Worm (Caenorhabditis elegans) whole organism, late embryonic: ENCODE measurements around the gene C08F1.11.

Source experiments
- F13H6.1 ChIP-seq: sonication (generic microtip); optimal IDR thresholded peaks from 2 replicates; lab custom pipeline; 2016; ENCODE audit warnings: missing genetic modification characterization, missing compliant biosample characterization
- ceh-19 ChIP-seq: fragments of 200-800 bp; sonication (Bioruptor generic); optimal IDR thresholded peaks from 2 replicates; lab custom pipeline; 2018; ENCODE audit warnings: mild to moderate bottlenecking, missing genetic modification characterization, missing compliant biosample characterization
- ceh-24 ChIP-seq: sonication (generic microtip); optimal IDR thresholded peaks from 2 replicates; lab custom pipeline; 2016; ENCODE audit warnings: mild to moderate bottlenecking, missing genetic modification characterization, missing compliant biosample characterization
- ceh-31 ChIP-seq: sonication (generic microtip); optimal IDR thresholded peaks from 2 replicates; lab custom pipeline; 2016; ENCODE audit warnings: missing genetic modification characterization, missing compliant biosample characterization
- ceh-34 ChIP-seq: sonication (generic microtip); optimal IDR thresholded peaks from 2 replicates; lab custom pipeline; 2016; ENCODE audit warnings: mild to moderate bottlenecking, missing genetic modification characterization, missing compliant biosample characterization
- ceh-45 ChIP-seq: fragments of 200-800 bp; sonication (Bioruptor generic); IDR thresholded peaks from 2 replicates; pipeline ENCODE4 v1.3.6; 2022; ENCODE audit warnings: missing genetic modification reagents, missing genetic modification characterization, missing compliant biosample characterization
- ceh-48 ChIP-seq: sonication (generic microtip); optimal IDR thresholded peaks from 2 replicates; lab custom pipeline; 2016; ENCODE audit warnings: missing genetic modification characterization, inconsistent platforms, missing compliant biosample characterization
- hlh-30 ChIP-seq: sonication (generic microtip); optimal IDR thresholded peaks from 2 replicates; lab custom pipeline; 2017; ENCODE audit warnings: antibody characterized with exemption, missing genetic modification characterization, missing compliant biosample characterization; ENCODE audit not compliant: insufficient read depth
- hlh-8 ChIP-seq: sonication (generic microtip); optimal IDR thresholded peaks from 2 replicates; lab custom pipeline; 2016; ENCODE audit warnings: missing genotype, missing genetic modification characterization, missing compliant biosample characterization
- lin-11 ChIP-seq: fragments of 200-800 bp; sonication (Bioruptor generic); optimal IDR thresholded peaks from 2 replicates; lab custom pipeline; 2018; ENCODE audit warnings: mild to moderate bottlenecking, missing genetic modification characterization, missing compliant biosample characterization
- pax-1 ChIP-seq: fragments of 150-350 bp; optimal IDR thresholded peaks from 2 replicates; lab custom pipeline; 2014; ENCODE audit warnings: missing biosample characterization, missing genetic modification characterization
- pqm-1 ChIP-seq: sonication (generic microtip); optimal IDR thresholded peaks from 2 replicates; lab custom pipeline; 2016; ENCODE audit warnings: missing genetic modification characterization, missing compliant biosample characterization
- zip-5 ChIP-seq: sonication (generic microtip); optimal IDR thresholded peaks from 2 replicates; lab custom pipeline; 2016; ENCODE audit warnings: missing genetic modification characterization, missing compliant biosample characterization

- TF ChIP-seq pqm-1 (no peak), F13H6.1 (tag; lab: Kevin White, UChicago) (no peak), hlh-8 (tag; lab: Kevin White, UChicago) (no peak), hlh-30 (tag; lab: Kevin White, UChicago) (no peak), ceh-45 (GFP tag; lab: Robert Waterston, UW) (no peak), ceh-34 (tag; lab: Kevin White, UChicago) (no peak), ceh-24 (tag; lab: Kevin White, UChicago) (no peak), ceh-19 (no peak), pax-1 (tag; lab: Kevin White, UChicago) (no peak), ceh-31 (tag; lab: Kevin White, UChicago) (no peak), lin-11 (no peak), zip-5 (tag; lab: Kevin White, UChicago) (no peak), ceh-48 (tag; lab: Kevin White, UChicago) (no peak)
These were observed 27.7 kb downstream of the C08F1.11 start, which contains the start of gene F36H5.10 for ce11 chrII:1757033-1757432.
